Fruit fly (Drosophila melanogaster): ENCODE measurements around the gene Eh.

dm6 chr3R:17417167-17417566, 31.5 kb downstream of the Eh start, which contains the start of gene CG33333:
- TF ChIP-seq Pif1A (GFP tag; optimal IDR thresholded peaks at IDR 0.05) (no peak), CG17806 (tag; optimal IDR thresholded peaks at IDR 0.05) (no peak), fd96Ca (GFP tag; IDR thresholded peaks at IDR 0.05) (no peak), rn (GFP tag; IDR thresholded peaks at IDR 0.05) (no peak), EcR (GFP tag; optimal IDR thresholded peaks at IDR 0.05) (no peak), CG15710 (tag; optimal IDR thresholded peaks at IDR 0.05) (no peak), CG4496 (GFP tag; IDR thresholded peaks at IDR 0.05) (no peak), Pif1B (GFP tag; optimal IDR thresholded peaks at IDR 0.05) (no peak), CG10348 (GFP tag; IDR thresholded peaks at IDR 0.05) (no peak)
